Worm (Caenorhabditis elegans) whole organism, young adult: ENCODE measurements around the gene F41C3.1.

ENCODE experiments used
- T26A5.8 ChIP-seq: sonication (generic microtip); optimal IDR thresholded peaks from 2 replicates; lab custom pipeline; 2016; ENCODE audit warnings: missing genetic modification characterization, missing compliant biosample characterization
- ama-1 ChIP-seq, 3 experiments: fragments of 150-350 bp in 1 of 3; sonication (generic microtip) in 2 of 3; optimal IDR thresholded peaks; 2 replicates each; lab custom pipeline; 2014 to 2018; ENCODE audit warnings: missing biosample characterization in 2 of 3, missing genetic modification characterization in 2 of 3, missing genetic modification reagents in 2 of 3
- egrh-3 ChIP-seq: fragments of 200-800 bp; sonication (Bioruptor generic); IDR thresholded peaks from 2 replicates; pipeline ENCODE4 v1.3.6; 2022; ENCODE audit warnings: missing genetic modification reagents, missing genetic modification characterization, missing compliant biosample characterization
- lsy-27 ChIP-seq: sonication (generic microtip); optimal IDR thresholded peaks from 2 replicates; lab custom pipeline; 2017; ENCODE audit warnings: missing genetic modification characterization, mild to moderate bottlenecking, missing compliant biosample characterization, antibody characterized with exemption, missing genotype, borderline replicate concordance; ENCODE audit not compliant: insufficient read depth
- mel-28 ChIP-seq: sonication (generic microtip); optimal IDR thresholded peaks from 2 replicates; lab custom pipeline; 2016; ENCODE audit warnings: borderline replicate concordance, mild to moderate bottlenecking, missing genetic modification characterization, missing compliant biosample characterization
- pha-4 ChIP-seq: fragments of 150-350 bp; sonication (generic microtip); optimal IDR thresholded peaks from 2 replicates; lab custom pipeline; 2014; ENCODE audit warnings: missing biosample characterization, missing genetic modification reagents, missing genetic modification characterization
- rcor-1 ChIP-seq: fragments of 200-800 bp; sonication (Bioruptor generic); IDR thresholded peaks from 2 replicates; pipeline ENCODE4 v1.3.6; 2022; ENCODE audit warnings: missing genetic modification reagents, missing genetic modification characterization, missing compliant biosample characterization
- sdz-38 ChIP-seq: sonication (generic microtip); optimal IDR thresholded peaks from 2 replicates; lab custom pipeline; 2016; ENCODE audit warnings: missing genotype, missing genetic modification characterization, missing compliant biosample characterization
- snpc-3.4 ChIP-seq: sonication (generic microtip); optimal IDR thresholded peaks from 2 replicates; lab custom pipeline; 2017; ENCODE audit warnings: missing genetic modification characterization, mild to moderate bottlenecking, missing compliant biosample characterization, antibody characterized with exemption, moderate library complexity, missing genotype, missing genetic modification reagents
- sptf-2 ChIP-seq: fragments of 200-800 bp; sonication (Bioruptor generic); optimal IDR thresholded peaks from 2 replicates; lab custom pipeline; 2018; ENCODE audit warnings: mild to moderate bottlenecking, missing genetic modification characterization, missing compliant biosample characterization
- unc-62 ChIP-seq: fragments of 150-350 bp; optimal IDR thresholded peaks from 2 replicates; lab custom pipeline; 2014; ENCODE audit warnings: missing biosample characterization, missing genetic modification reagents, missing genetic modification characterization

DNA sequence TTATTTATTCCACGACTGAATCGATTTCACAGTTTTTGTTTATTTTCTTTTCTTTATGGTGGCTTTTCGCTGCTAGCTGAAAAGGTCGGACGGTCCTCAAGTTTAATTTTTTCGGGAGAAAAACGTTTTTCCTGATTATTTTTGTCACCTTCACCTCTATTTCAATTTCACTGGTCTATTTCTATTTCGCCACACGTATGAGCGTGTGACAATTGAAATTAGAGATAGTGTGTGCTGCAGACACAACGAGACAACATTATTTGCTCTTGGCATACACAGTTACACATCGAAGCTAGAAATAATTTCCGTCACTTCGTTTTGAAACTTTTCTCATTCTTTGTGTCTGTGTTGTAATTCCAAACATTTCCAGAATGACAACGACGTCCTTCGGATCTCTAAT lies 36.4 kb upstream of the F41C3.1 start, which contains the start of gene F41C3.8:
- TF ChIP-seq rcor-1 (no peak), ama-1 (optimal IDR thresholded peaks at IDR 0.05; lab: Kevin White, UChicago) (no peak), ama-1 (GFP tag; optimal IDR thresholded peaks at IDR 0.05; lab: Kevin White, UChicago) (no peak), pha-4 (tag; lab: Kevin White, UChicago) (no peak), unc-62 (GFP tag; lab: Kevin White, UChicago) (no peak), T26A5.8 (tag; lab: Kevin White, UChicago) (no peak), sptf-2 (no peak), lsy-27 (tag; lab: Kevin White, UChicago) (no peak), mel-28 (no peak), sdz-38 (tag; lab: Kevin White, UChicago) (no peak), egrh-3 (GFP tag; lab: Robert Waterston, UW) (no peak), snpc-3.4 (tag; lab: Kevin White, UChicago) (no peak)
